Fruit fly (Drosophila melanogaster): ENCODE data around the gene mdy.
A peak's percentile ranks its signal among the peaks of the same experiment; 100 is the strongest.

mdy gene

dm6 chr2L:16818335-16818973 lies 2.0 kb downstream of the mdy start (continued):
- TF ChIP-seq PHDP (tag; optimal IDR thresholded peaks at IDR 0.05) (peak; percentile 21), CrebB (tag; optimal IDR thresholded peaks at IDR 0.05) (no peak), CG13424 (tag; optimal IDR thresholded peaks at IDR 0.05) (peak; percentile 43), ara (GFP tag; IDR thresholded peaks at IDR 0.05) (no peak), ATbp (GFP tag; optimal IDR thresholded peaks at IDR 0.05) (peak; percentile 46), CG8359 (GFP tag; optimal IDR thresholded peaks at IDR 0.05; ENCODE audit: borderline replicate concordance) (peak; percentile 20), Stat92E (GFP tag; optimal IDR thresholded peaks at IDR 0.05) (peak in 1 of 3 experiments; percentile 5), toy (GFP tag; IDR thresholded peaks at IDR 0.05) (no peak), Max (GFP tag; optimal IDR thresholded peaks at IDR 0.05) (peak; percentile 5), salm (tag; optimal IDR thresholded peaks at IDR 0.05) (peak; percentile 9), vfl (GFP tag; optimal IDR thresholded peaks at IDR 0.05) (no peak), zfh1 (GFP tag; IDR thresholded peaks at IDR 0.05) (0 out of 3 replicates have a peak, but pooled peaks have one; percentile 10), Hsf (GFP tag; optimal IDR thresholded peaks at IDR 0.05) (no peak), az2 (GFP tag; optimal IDR thresholded peaks at IDR 0.05) (peak; percentile 40), CG7556 (GFP tag; optimal IDR thresholded peaks at IDR 0.05) (peak; percentile 2), CG1603 (tag; optimal IDR thresholded peaks at IDR 0.05) (peak; percentile 11), rib (GFP tag; IDR thresholded peaks at IDR 0.05) (no peak), scrt (GFP tag; optimal IDR thresholded peaks at IDR 0.05) (no peak), CG15269 (tag; optimal IDR thresholded peaks at IDR 0.05) (peak; percentile 30), phol (tag; optimal IDR thresholded peaks at IDR 0.05) (peak; percentile 57), CG10209 (GFP tag; optimal IDR thresholded peaks at IDR 0.05) (peak; percentile 13), CG17328 (GFP tag; IDR thresholded peaks at IDR 0.05) (peak; percentile 34; the same call in 1 of the 2 replicates), CG2202 (tag; optimal IDR thresholded peaks at IDR 0.05) (peak; percentile 9), Med (GFP tag) (peak; percentile 46), Xrp1 (GFP tag; IDR thresholded peaks at IDR 0.05) (peak; percentile 58), chif (GFP tag; optimal IDR thresholded peaks at IDR 0.05) (peak in 1 of 2 experiments; percentile 13), D19B (GFP tag; optimal IDR thresholded peaks at IDR 0.05) (no peak), ems (GFP tag; optimal IDR thresholded peaks at IDR 0.05) (no peak), CG12659 (GFP tag; optimal IDR thresholded peaks at IDR 0.05) (peak; percentile 28), CG17385 (GFP tag; optimal IDR thresholded peaks at IDR 0.05) (peak; percentile 25), CG17802 (tag; optimal IDR thresholded peaks at IDR 0.05) (peak; percentile 5), CG14710 (tag; optimal IDR thresholded peaks at IDR 0.05) (peak; percentile 43), CG9437 (GFP tag; optimal IDR thresholded peaks at IDR 0.05) (peak; percentile 21), dmrt99B (tag; optimal IDR thresholded peaks at IDR 0.05) (peak; percentile 53), CG4707 (GFP tag; optimal IDR thresholded peaks at IDR 0.05) (peak; percentile 1), nerfin-2 (GFP tag; IDR thresholded peaks at IDR 0.05; ENCODE audit: partially characterized antibody) (no peak), sna (GFP tag; IDR thresholded peaks at IDR 0.05; ENCODE audit: partially characterized antibody) (no peak), trem (tag; optimal IDR thresholded peaks at IDR 0.05) (peak; percentile 24), D (optimal IDR thresholded peaks at IDR 0.05) (no peak), D (GFP tag; optimal IDR thresholded peaks at IDR 0.05) (peak; percentile 54), CG2199 (GFP tag; IDR thresholded peaks at IDR 0.05) (peak; percentile 6; the same call in 1 of the 3 replicates), CG12219 (GFP tag; optimal IDR thresholded peaks at IDR 0.05) (peak; percentile 25), Kr (GFP tag; optimal IDR thresholded peaks at IDR 0.05) (no peak), C15 (GFP tag; IDR thresholded peaks at IDR 0.05) (no peak), D19A (tag; optimal IDR thresholded peaks at IDR 0.05) (peak; percentile 50), Asciz (GFP tag; optimal IDR thresholded peaks at IDR 0.05) (peak; percentile 40), CG18262 (tag; optimal IDR thresholded peaks at IDR 0.05) (peak; percentile 75), org-1 (GFP tag; optimal IDR thresholded peaks at IDR 0.05) (peak; percentile 22)
